In the genomic region with DNA sequence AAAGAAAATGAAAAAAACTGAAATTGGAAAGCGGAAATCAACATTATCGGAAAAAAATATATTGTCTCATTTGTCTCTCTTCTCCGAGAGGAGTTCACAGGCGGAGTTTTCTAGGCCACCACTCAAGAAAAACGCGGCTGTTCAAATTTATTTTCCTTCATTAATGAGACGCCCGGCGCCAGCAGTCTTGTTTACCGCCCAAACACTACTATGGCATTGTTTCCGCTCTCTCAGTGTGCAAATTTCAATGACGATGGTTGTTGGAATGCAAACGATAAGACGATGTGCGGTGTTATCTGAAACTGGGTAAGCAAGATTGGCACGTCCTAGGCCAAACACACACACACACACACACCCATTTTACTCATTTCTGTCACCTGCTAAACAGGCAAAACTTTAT, we compare ENCODE assay signal across 3 worm cellular contexts.
TF ChIP-seq lines count a peak whose summit lies in the region.

Gene cav-2, plus strand, starts transcription at position 359 of the 400 bp plus-strand sequence.

TF ChIP-seq in whole organism, L2 larva, 48 proteins besides CTCF, POLR2A, EP300 and RAD21 (continued from another document):
- TF ChIP-seq zag-1 (tag; optimal IDR thresholded peaks at IDR 0.05; lab: Kevin White, UChicago) (no peak), unc-55 (GFP tag; optimal IDR thresholded peaks at IDR 0.05; lab: Kevin White, UChicago) (peak; percentile 92), ama-1 (optimal IDR thresholded peaks at IDR 0.05; lab: Kevin White, UChicago) (no peak), C34F6.9 (tag; optimal IDR thresholded peaks at IDR 0.05; lab: Kevin White, UChicago) (peak; percentile 82), unc-39 (tag; optimal IDR thresholded peaks at IDR 0.05; lab: Kevin White, UChicago) (no peak), nhr-25 (tag; optimal IDR thresholded peaks at IDR 0.05; lab: Kevin White, UChicago) (peak; percentile 72), crh-2 (tag; optimal IDR thresholded peaks at IDR 0.05; lab: Kevin White, UChicago) (peak; percentile 84), ceh-82 (tag; optimal IDR thresholded peaks at IDR 0.05; lab: Kevin White, UChicago) (no peak), nhr-6 (tag; optimal IDR thresholded peaks at IDR 0.05; lab: Kevin White, UChicago) (no peak), egl-27 (tag; optimal IDR thresholded peaks at IDR 0.05; lab: Kevin White, UChicago) (peak; percentile 36), ztf-1 (GFP tag; conservative IDR thresholded peaks at IDR 0.05; lab: Robert Waterston, UW) (no peak), ceh-16 (tag; optimal IDR thresholded peaks at IDR 0.05; lab: Kevin White, UChicago) (no peak), nhr-77 (tag; optimal IDR thresholded peaks at IDR 0.05; lab: Kevin White, UChicago) (no peak), mab-5 (tag; optimal IDR thresholded peaks at IDR 0.05; lab: Kevin White, UChicago) (peak; percentile 73), lin-13 (GFP tag; optimal IDR thresholded peaks at IDR 0.05; lab: Kevin White, UChicago) (peak; percentile 64)

TF ChIP-seq in whole organism, L4 larva, 104 proteins besides CTCF, POLR2A, EP300 and RAD21 (continued from another document and continues in another):
- TF ChIP-seq lin-29 (GFP tag; IDR thresholded peaks at IDR 0.05; lab: Robert Waterston, UW) (no peak), pqm-1 (tag; optimal IDR thresholded peaks at IDR 0.05; lab: Kevin White, UChicago) (peak; percentile 94), fos-1 (tag; optimal IDR thresholded peaks at IDR 0.05; lab: Kevin White, UChicago) (no peak), ztf-11 (tag; optimal IDR thresholded peaks at IDR 0.05; lab: Kevin White, UChicago) (no peak), spr-3 (GFP tag; optimal IDR thresholded peaks at IDR 0.05; lab: Kevin White, UChicago) (peak; percentile 54), mdt-29 (GFP tag; IDR thresholded peaks at IDR 0.05; lab: Robert Waterston, UW) (peak; percentile 58; the same call in 1 of the 2 replicates), sdz-12 (GFP tag; optimal IDR thresholded peaks at IDR 0.05; lab: Kevin White, UChicago) (no peak), nhr-48 (tag; optimal IDR thresholded peaks at IDR 0.05; lab: Kevin White, UChicago) (peak; percentile 63), snpc-1.2 (GFP tag; IDR thresholded peaks at IDR 0.05; lab: Robert Waterston, UW) (no peak), F26F4.8 (GFP tag; conservative IDR thresholded peaks at IDR 0.05; lab: Robert Waterston, UW) (no peak), F49E8.2 (tag; optimal IDR thresholded peaks at IDR 0.05; lab: Kevin White, UChicago; ENCODE audit: borderline replicate concordance) (no peak), zfp-2 (tag; optimal IDR thresholded peaks at IDR 0.05; lab: Kevin White, UChicago) (no peak), ZK337.2 (GFP tag; IDR thresholded peaks at IDR 0.05; lab: Robert Waterston, UW) (peak; percentile 87), zag-1 (tag; optimal IDR thresholded peaks at IDR 0.05; lab: Kevin White, UChicago) (no peak), gei-8 (GFP tag; optimal IDR thresholded peaks at IDR 0.05; lab: Kevin White, UChicago) (peak; percentile 70), hmg-1.1 (GFP tag; IDR thresholded peaks at IDR 0.05; lab: Robert Waterston, UW) (peak; percentile 64), cey-2 (tag; optimal IDR thresholded peaks at IDR 0.05; lab: Kevin White, UChicago; ENCODE audit: borderline replicate concordance, insufficient read depth) (no peak), ceh-20 (GFP tag; IDR thresholded peaks at IDR 0.05; lab: Robert Waterston, UW) (0 out of 2 replicates have a peak, but pooled peaks have one; percentile 37), duxl-1 (tag; optimal IDR thresholded peaks at IDR 0.05; lab: Kevin White, UChicago; ENCODE audit: poor library complexity) (peak; percentile 44), dmd-8 (GFP tag; IDR thresholded peaks at IDR 0.05; lab: Robert Waterston, UW) (no peak), dmd-9 (GFP tag; IDR thresholded peaks at IDR 0.05; lab: Robert Waterston, UW) (peak; percentile 86; the same call in 1 of the 2 replicates), unc-62 (GFP tag; optimal IDR thresholded peaks at IDR 0.05 in 1 of 2; lab: Kevin White, UChicago) (no peak), unc-62 (tag; optimal IDR thresholded peaks at IDR 0.05; lab: Kevin White, UChicago) (no peak), nhr-25 (tag; optimal IDR thresholded peaks at IDR 0.05; lab: Kevin White, UChicago; ENCODE audit: borderline replicate concordance, insufficient read depth) (peak; percentile 28), D1046.2 (GFP tag; IDR thresholded peaks at IDR 0.05; lab: Robert Waterston, UW) (no peak), mxl-2 (GFP tag; conservative IDR thresholded peaks at IDR 0.05; lab: Robert Waterston, UW) (no peak), snpc-4 (tag; optimal IDR thresholded peaks at IDR 0.05; lab: Kevin White, UChicago) (no peak), mdl-1 (tag; optimal IDR thresholded peaks at IDR 0.05; lab: Kevin White, UChicago) (peak in 1 of 2 experiments; percentile 54), tra-1 (GFP tag; IDR thresholded peaks at IDR 0.05; lab: Robert Waterston, UW) (peak; percentile 81), mxl-3 (GFP tag; optimal IDR thresholded peaks at IDR 0.05; lab: Kevin White, UChicago) (peak; percentile 21), F10B5.3 (tag; optimal IDR thresholded peaks at IDR 0.05; lab: Kevin White, UChicago) (no peak), nhr-77 (tag; optimal IDR thresholded peaks at IDR 0.05; lab: Kevin White, UChicago) (peak; percentile 40), madf-9 (GFP tag; conservative IDR thresholded peaks at IDR 0.05; lab: Robert Waterston, UW) (peak; percentile 76), daf-8 (GFP tag; IDR thresholded peaks at IDR 0.05; lab: Robert Waterston, UW) (no peak), dve-1 (tag; optimal IDR thresholded peaks at IDR 0.05; lab: Kevin White, UChicago; ENCODE audit: insufficient read depth) (peak; percentile 79), ceh-82 (tag; optimal IDR thresholded peaks at IDR 0.05; lab: Kevin White, UChicago) (no peak), daf-12 (tag; optimal IDR thresholded peaks at IDR 0.05; lab: Kevin White, UChicago) (no peak), nhr-42 (GFP tag; IDR thresholded peaks at IDR 0.05; lab: Robert Waterston, UW) (no peak), vab-7 (GFP tag; IDR thresholded peaks at IDR 0.05; lab: Robert Waterston, UW) (no peak), nhr-11 (tag; optimal IDR thresholded peaks at IDR 0.05; lab: Kevin White, UChicago) (no peak), aha-1 (tag; lab: Kevin White, UChicago) (peak; percentile 98), lin-39 (tag; optimal IDR thresholded peaks at IDR 0.05; lab: Kevin White, UChicago) (no peak), pha-4 (GFP tag; IDR thresholded peaks at IDR 0.05; lab: Robert Waterston, UW) (peak; percentile 70), pha-4 (tag; optimal IDR thresholded peaks at IDR 0.05; lab: Kevin White, UChicago) (peak; percentile 40), Y5F2A.4 (GFP tag; optimal IDR thresholded peaks at IDR 0.05; lab: Kevin White, UChicago) (no peak), dmd-6 (GFP tag; IDR thresholded peaks at IDR 0.05; lab: Robert Waterston, UW) (peak; percentile 86), jun-1 (tag; optimal IDR thresholded peaks at IDR 0.05; lab: Kevin White, UChicago) (no peak), dpl-1 (GFP tag; optimal IDR thresholded peaks at IDR 0.05; lab: Kevin White, UChicago) (peak; percentile 97), saeg-2 (GFP tag; IDR thresholded peaks at IDR 0.05; lab: Robert Waterston, UW) (0 out of 2 replicates have a peak, but pooled peaks have one; percentile 36), aly-2 (tag; optimal IDR thresholded peaks at IDR 0.05; lab: Kevin White, UChicago) (no peak), nhr-10 (tag; optimal IDR thresholded peaks at IDR 0.05; lab: Kevin White, UChicago) (no peak), Y48G9A.11 (GFP tag; IDR thresholded peaks at IDR 0.05; lab: Robert Waterston, UW) (peak; percentile 72), R02D3.7 (tag; optimal IDR thresholded peaks at IDR 0.05; lab: Kevin White, UChicago) (no peak), zfp-3 (GFP tag; conservative IDR thresholded peaks at IDR 0.05; lab: Robert Waterston, UW) (peak; percentile 61; the same call in 1 of the 2 replicates), attf-4 (tag; optimal IDR thresholded peaks at IDR 0.05; lab: Kevin White, UChicago) (no peak), lsy-2 (tag; optimal IDR thresholded peaks at IDR 0.05; lab: Kevin White, UChicago) (peak in 1 of 2 experiments; percentile 82)

TF ChIP-seq in whole organism, late embryonic, 69 proteins besides CTCF, POLR2A, EP300 and RAD21 (continued from another document):
- TF ChIP-seq ceh-2 (tag; optimal IDR thresholded peaks at IDR 0.05; lab: Kevin White, UChicago), result peak; percentile 91
- TF ChIP-seq unc-3 (GFP tag; conservative IDR thresholded peaks at IDR 0.05; lab: Robert Waterston, UW), result no peak
- TF ChIP-seq unc-3 (tag; optimal IDR thresholded peaks at IDR 0.05; lab: Kevin White, UChicago), result no peak
- peak; percentile 82 for TF ChIP-seq ref-2 (tag; optimal IDR thresholded peaks at IDR 0.05; lab: Kevin White, UChicago)
- peak; percentile 81 for TF ChIP-seq elt-2 (tag; optimal IDR thresholded peaks at IDR 0.05; lab: Kevin White, UChicago)
- TF ChIP-seq tbx-2 (tag; optimal IDR thresholded peaks at IDR 0.05; lab: Kevin White, UChicago), result peak; percentile 66
- no peak for TF ChIP-seq syd-9 (tag; optimal IDR thresholded peaks at IDR 0.05; lab: Kevin White, UChicago)
- TF ChIP-seq odd-2 (tag; optimal IDR thresholded peaks at IDR 0.05; lab: Kevin White, UChicago), result no peak
- TF ChIP-seq ztf-16 (tag; optimal IDR thresholded peaks at IDR 0.05; lab: Kevin White, UChicago), result no peak
- TF ChIP-seq rnt-1 (tag; optimal IDR thresholded peaks at IDR 0.05; lab: Kevin White, UChicago), result peak; percentile 65
- no peak for TF ChIP-seq pag-3 (tag; optimal IDR thresholded peaks at IDR 0.05; lab: Kevin White, UChicago; ENCODE audit: borderline replicate concordance)
- TF ChIP-seq ceh-24 (tag; optimal IDR thresholded peaks at IDR 0.05; lab: Kevin White, UChicago), result no peak
- peak; percentile 26 for TF ChIP-seq nfya-1 (tag; optimal IDR thresholded peaks at IDR 0.05; lab: Kevin White, UChicago)
- peak; percentile 55 for TF ChIP-seq hlh-8 (tag; optimal IDR thresholded peaks at IDR 0.05; lab: Kevin White, UChicago)
- TF ChIP-seq lim-6 (tag; optimal IDR thresholded peaks at IDR 0.05; lab: Kevin White, UChicago), result no peak
- no peak for TF ChIP-seq elt-4 (tag; optimal IDR thresholded peaks at IDR 0.05; lab: Kevin White, UChicago)
- TF ChIP-seq eyg-1 (tag; optimal IDR thresholded peaks at IDR 0.05; lab: Kevin White, UChicago), result peak; percentile 10
- TF ChIP-seq ceh-18 (tag; optimal IDR thresholded peaks at IDR 0.05; lab: Kevin White, UChicago), result peak; percentile 48
- TF ChIP-seq ceh-45 (GFP tag; IDR thresholded peaks at IDR 0.05; lab: Robert Waterston, UW), result no peak
- no peak for TF ChIP-seq ceh-6 (GFP tag; optimal IDR thresholded peaks at IDR 0.05; lab: Kevin White, UChicago)
- TF ChIP-seq hlh-15 (tag; optimal IDR thresholded peaks at IDR 0.05; lab: Kevin White, UChicago), result no peak
- no peak for TF ChIP-seq hlh-13 (GFP tag; optimal IDR thresholded peaks at IDR 0.05; lab: Kevin White, UChicago)
- TF ChIP-seq madf-2 (tag; optimal IDR thresholded peaks at IDR 0.05; lab: Kevin White, UChicago), result no peak
- peak; percentile 57 for TF ChIP-seq F13H6.1 (tag; optimal IDR thresholded peaks at IDR 0.05; lab: Kevin White, UChicago)
- TF ChIP-seq ceh-31 (tag; optimal IDR thresholded peaks at IDR 0.05; lab: Kevin White, UChicago), result peak; percentile 89
- peak; percentile 72 for TF ChIP-seq unc-42 (tag; optimal IDR thresholded peaks at IDR 0.05; lab: Kevin White, UChicago)
- TF ChIP-seq dve-1 (tag; optimal IDR thresholded peaks at IDR 0.05; lab: Kevin White, UChicago), result peak; percentile 1
- TF ChIP-seq pha-4 (tag; optimal IDR thresholded peaks at IDR 0.05; lab: Kevin White, UChicago), result no peak
- TF ChIP-seq gmeb-2 (tag; optimal IDR thresholded peaks at IDR 0.05; lab: Kevin White, UChicago), result no peak
- TF ChIP-seq ceh-9 (tag; optimal IDR thresholded peaks at IDR 0.05; lab: Kevin White, UChicago), result no peak
- no peak for TF ChIP-seq pax-1 (tag; optimal IDR thresholded peaks at IDR 0.05; lab: Kevin White, UChicago)
- TF ChIP-seq fkh-6 (tag; optimal IDR thresholded peaks at IDR 0.05; lab: Kevin White, UChicago), result peak; percentile 41
- no peak for TF ChIP-seq pat-9 (tag; optimal IDR thresholded peaks at IDR 0.05; lab: Kevin White, UChicago)
- peak; percentile 86 for TF ChIP-seq tbx-7 (tag; optimal IDR thresholded peaks at IDR 0.05; lab: Kevin White, UChicago)
- no peak for TF ChIP-seq Y22D7AL.16 (tag; optimal IDR thresholded peaks at IDR 0.05; lab: Kevin White, UChicago)
- TF ChIP-seq ets-4 (tag; optimal IDR thresholded peaks at IDR 0.05; lab: Kevin White, UChicago), result peak; percentile 83
- TF ChIP-seq che-1 (tag; optimal IDR thresholded peaks at IDR 0.05; lab: Kevin White, UChicago), result no peak
- no peak for TF ChIP-seq ttx-3 (tag; optimal IDR thresholded peaks at IDR 0.05; lab: Kevin White, UChicago)
- no peak for TF ChIP-seq ahr-1 (tag; optimal IDR thresholded peaks at IDR 0.05; lab: Kevin White, UChicago)
- no peak for TF ChIP-seq ceh-19 (GFP tag; optimal IDR thresholded peaks at IDR 0.05; lab: Kevin White, UChicago)
- TF ChIP-seq K02D7.2 (tag; optimal IDR thresholded peaks at IDR 0.05; lab: Kevin White, UChicago), result no peak
- TF ChIP-seq nhr-232 (tag; optimal IDR thresholded peaks at IDR 0.05; lab: Kevin White, UChicago), result no peak
- no peak for TF ChIP-seq npax-4 (tag; optimal IDR thresholded peaks at IDR 0.05; lab: Kevin White, UChicago)
TF ChIP-seq in whole organism, late embryonic: peak in this region for 25.
